Fruit fly (Drosophila melanogaster): ENCODE measurements around the gene CG34328.

The CG34328 gene

DNA sequence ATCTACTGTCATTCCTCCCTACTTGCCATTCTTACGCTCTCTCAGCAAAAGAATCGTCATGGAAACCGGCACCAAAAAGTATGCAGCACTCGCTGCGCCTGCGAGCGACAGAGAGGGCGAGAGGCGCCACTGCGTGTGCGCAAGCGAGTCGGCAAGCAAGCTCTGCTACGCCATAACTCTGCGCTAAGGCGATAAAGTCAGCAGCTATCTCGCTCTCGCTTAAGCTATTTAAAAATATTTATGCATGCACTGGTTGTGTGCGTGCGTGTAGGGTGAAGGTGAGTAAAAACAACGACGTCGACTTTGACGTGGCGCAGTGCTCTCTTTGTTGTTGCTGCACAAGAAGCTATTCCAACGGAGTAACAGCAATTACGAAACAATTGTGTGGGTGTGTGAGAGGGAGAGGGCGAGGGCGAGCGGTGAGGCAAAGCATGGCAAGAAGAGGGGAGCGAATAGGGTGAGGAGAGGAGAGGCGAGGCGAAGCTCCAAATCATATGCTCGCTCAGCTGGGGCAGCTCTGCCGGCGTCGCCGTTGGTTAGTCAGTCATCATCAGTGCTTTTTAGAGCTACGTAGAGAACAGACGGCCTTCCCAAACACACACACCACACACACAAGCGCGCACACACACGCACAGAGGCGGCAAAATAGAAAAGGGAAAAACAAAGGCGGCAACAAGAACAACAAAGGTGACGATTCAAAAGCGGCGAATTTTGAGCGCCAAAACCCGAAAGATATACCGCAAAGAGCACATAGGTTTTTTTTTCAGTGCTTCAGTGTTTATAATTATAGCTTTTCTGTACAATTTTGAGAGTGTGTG lies 33.6 kb downstream of the CG34328 start, which contains the start of gene CrebB (continued):
- TF ChIP-seq CG8944 (GFP tag; optimal IDR thresholded peaks at IDR 0.05) (no peak), ato (GFP tag; IDR thresholded peaks at IDR 0.05; ENCODE audit: partially characterized antibody) (no peak), chm (GFP tag; IDR thresholded peaks at IDR 0.05) (peak; percentile 45; the same call in 1 of the 2 replicates), fd102C (GFP tag; optimal IDR thresholded peaks at IDR 0.05) (no peak), sisA (GFP tag; IDR thresholded peaks at IDR 0.05) (no peak; the same call in 1 of the 2 replicates), Camta (GFP tag; optimal IDR thresholded peaks at IDR 0.05) (no peak), gcm (GFP tag; optimal IDR thresholded peaks at IDR 0.05) (no peak), chinmo (GFP tag; IDR thresholded peaks at IDR 0.05; ENCODE audit: partially characterized antibody) (peak; percentile 99), BtbVII (GFP tag; optimal IDR thresholded peaks at IDR 0.05) (peak; percentile 81), CG31365 (tag; optimal IDR thresholded peaks at IDR 0.05) (no peak), pros (GFP tag; optimal IDR thresholded peaks at IDR 0.05) (peak; percentile 79), nau (GFP tag; optimal IDR thresholded peaks at IDR 0.05) (no peak), Ada2b (GFP tag; IDR thresholded peaks at IDR 0.05) (peak; percentile 42; the same call in 1 of the 2 replicates), Atf-2 (GFP tag; optimal IDR thresholded peaks at IDR 0.05) (no peak), eyg (GFP tag; optimal IDR thresholded peaks at IDR 0.05) (no peak), CG3726 (GFP tag; IDR thresholded peaks at IDR 0.05) (0 out of 3 replicates have a peak, but pooled peaks have one; percentile 9), MESR4 (GFP tag; optimal IDR thresholded peaks at IDR 0.05) (no peak), insv (GFP tag; optimal IDR thresholded peaks at IDR 0.05) (no peak), pan (optimal IDR thresholded peaks at IDR 0.05) (no peak), pan (GFP tag; optimal IDR thresholded peaks at IDR 0.05 in 1 of 2, IDR thresholded peaks at IDR 0.05 in 1 of 2) (peak in 1 of 2 experiments; percentile 72), nerfin-1 (tag; optimal IDR thresholded peaks at IDR 0.05) (no peak), Aef1 (GFP tag; IDR thresholded peaks at IDR 0.05) (peak; percentile 75), bsh (GFP tag; optimal IDR thresholded peaks at IDR 0.05) (peak; percentile 5 to 25), dm (GFP tag; optimal IDR thresholded peaks at IDR 0.05) (peak; percentile 10), grn (GFP tag; optimal IDR thresholded peaks at IDR 0.05) (peak; percentile 74), CG1233 (GFP tag; optimal IDR thresholded peaks at IDR 0.05) (no peak), Asciz (GFP tag; optimal IDR thresholded peaks at IDR 0.05) (peak; percentile 12), hkb (optimal IDR thresholded peaks at IDR 0.05) (no peak), hkb (GFP tag; IDR thresholded peaks at IDR 0.05) (no peak), PHDP (tag; optimal IDR thresholded peaks at IDR 0.05) (peak; percentile 22), Deaf1 (tag; optimal IDR thresholded peaks at IDR 0.05) (peak; percentile 47), Hr3 (GFP tag; optimal IDR thresholded peaks at IDR 0.05) (no peak), CG34376 (GFP tag; optimal IDR thresholded peaks at IDR 0.05) (peak; percentile 84), tll (GFP tag; optimal IDR thresholded peaks at IDR 0.05) (no peak), lmd (GFP tag; IDR thresholded peaks at IDR 0.05) (peak; percentile 74), mld (GFP tag; IDR thresholded peaks at IDR 0.05; ENCODE audit: partially characterized antibody) (no peak), CG6689 (GFP tag; IDR thresholded peaks at IDR 0.05) (peak; percentile 69), CG4730 (GFP tag; IDR thresholded peaks at IDR 0.05) (no peak), Nf-YC (tag; optimal IDR thresholded peaks at IDR 0.05) (peak; percentile 81), CG7357 (GFP tag; IDR thresholded peaks at IDR 0.05) (no peak), CG12659 (GFP tag; optimal IDR thresholded peaks at IDR 0.05) (peak; percentile 22), CG7987 (GFP tag; optimal IDR thresholded peaks at IDR 0.05) (peak; percentile 95), Fer3 (tag; optimal IDR thresholded peaks at IDR 0.05) (peak; percentile 31), ro (GFP tag; IDR thresholded peaks at IDR 0.05) (no peak), CG30403 (GFP tag; optimal IDR thresholded peaks at IDR 0.05) (no peak), sim (GFP tag; IDR thresholded peaks at IDR 0.05) (no peak), CG18764 (GFP tag; optimal IDR thresholded peaks at IDR 0.05) (no peak), dpn (GFP tag; optimal IDR thresholded peaks at IDR 0.05) (peak; percentile 7 to 35), klu (GFP tag; IDR thresholded peaks at IDR 0.05) (peak; percentile 92)

All from whole organism, embryonic.